Fruit fly (Drosophila melanogaster) S2 (cell line): ENCODE measurements around the gene Kap-alpha3.

Source experiments
- CG8478 ChIP-seq: fragments of >200 bp; optimal IDR thresholded peaks from 2 replicates; lab custom pipeline; 2018
- CTCF ChIP-seq, 2 experiments: fragments of >200 bp; optimal IDR thresholded peaks; 2 replicates each; lab custom pipeline; 2018

Kap-alpha3 gene

dm6 chr3R:9527907-9528842, 49.4 kb downstream of the Kap-alpha3 start:
- TF ChIP-seq CTCF (optimal IDR thresholded peaks at IDR 0.05; lab: Kevin White, UChicago) (no peak), CG8478 (lab: Kevin White, UChicago) (no peak)
